Fruit fly (Drosophila melanogaster) whole organism, adult: ENCODE data around the gene CG42585.

Experiments
- CG11617 ChIP-seq: fragments of 200-800 bp; sonication (Bioruptor generic); optimal IDR thresholded peaks from 2 replicates; lab custom pipeline; 2017; ENCODE audit warnings: mild to moderate bottlenecking, missing biosample characterization, missing genetic modification reagents, missing genetic modification characterization
- CG12768 ChIP-seq: fragments of 200-800 bp; sonication (Bioruptor generic); optimal IDR thresholded peaks from 2 replicates; lab custom pipeline; 2017; ENCODE audit warnings: missing biosample characterization, missing genetic modification characterization, mild to moderate bottlenecking, moderate library complexity, missing genetic modification reagents
- CG14711 ChIP-seq: fragments of 200-800 bp; sonication (Bioruptor generic); optimal IDR thresholded peaks from 2 replicates; lab custom pipeline; 2018; ENCODE audit warnings: missing biosample characterization, mild to moderate bottlenecking, missing genetic modification characterization, moderate library complexity
- CG1620 ChIP-seq: fragments of 200-800 bp; sonication (Bioruptor generic); optimal IDR thresholded peaks from 2 replicates; lab custom pipeline; 2016; ENCODE audit warnings: missing biosample characterization, missing genetic modification characterization
- CG33017 ChIP-seq: fragments of 200-800 bp; sonication (Bioruptor generic); optimal IDR thresholded peaks from 2 replicates; lab custom pipeline; 2018; ENCODE audit warnings: missing biosample characterization, mild to moderate bottlenecking, missing genetic modification characterization, moderate library complexity
- CG5204 ChIP-seq: fragments of 200-800 bp; sonication (Bioruptor generic); optimal IDR thresholded peaks from 2 replicates; lab custom pipeline; 2016; ENCODE audit warnings: missing biosample characterization, missing genetic modification characterization
- CG7045 ChIP-seq: fragments of 200-800 bp; sonication (Bioruptor generic); optimal IDR thresholded peaks from 2 replicates; lab custom pipeline; 2017; ENCODE audit warnings: missing biosample characterization, mild to moderate bottlenecking, missing genetic modification characterization
- CG7101 ChIP-seq: fragments of 200-800 bp; sonication (Bioruptor generic); optimal IDR thresholded peaks from 2 replicates; lab custom pipeline; 2018; ENCODE audit warnings: missing biosample characterization, mild to moderate bottlenecking, missing genetic modification characterization, moderate library complexity
- Clk ChIP-seq: fragments of 200-800 bp; sonication (Bioruptor generic); optimal IDR thresholded peaks from 2 replicates; lab custom pipeline; 2017; ENCODE audit warnings: missing biosample characterization, missing genetic modification characterization
- Crg-1 ChIP-seq: fragments of 200-800 bp; sonication (Bioruptor generic); optimal IDR thresholded peaks from 2 replicates; lab custom pipeline; 2016; ENCODE audit warnings: missing biosample characterization, missing genetic modification characterization
- Hr96 ChIP-seq: fragments of 200-800 bp; sonication (Bioruptor generic); optimal IDR thresholded peaks from 2 replicates; lab custom pipeline; 2016; ENCODE audit warnings: missing biosample characterization, missing genetic modification characterization
- Mnt ChIP-seq: fragments of 200-800 bp; sonication (Bioruptor generic); optimal IDR thresholded peaks from 2 replicates; lab custom pipeline; 2016; ENCODE audit warnings: missing biosample characterization, mild to moderate bottlenecking, missing genetic modification characterization
- bab1 ChIP-seq: fragments of 200-800 bp; sonication (Bioruptor generic); optimal IDR thresholded peaks from 3 replicates; lab custom pipeline; 2019; ENCODE audit warnings: missing biosample characterization, mild to moderate bottlenecking, missing genetic modification characterization, moderate library complexity
- cic ChIP-seq: fragments of 200-800 bp; sonication (Bioruptor generic); optimal IDR thresholded peaks from 2 replicates; lab custom pipeline; 2017; ENCODE audit warnings: missing biosample characterization, mild to moderate bottlenecking, missing genetic modification characterization, moderate library complexity
- cnc ChIP-seq, 2 experiments: fragments of >200 bp; optimal IDR thresholded peaks; 2 replicates each; lab custom pipeline; 2017
- kay ChIP-seq: fragments of 200-800 bp; sonication (Bioruptor generic); peaks from one replicate; lab custom pipeline; 2016; ENCODE audit warnings: missing biosample characterization, missing genetic modification characterization, borderline replicate concordance
- ovo ChIP-seq: fragments of 200-800 bp; sonication (Bioruptor generic); optimal IDR thresholded peaks from 2 replicates; lab custom pipeline; 2016; ENCODE audit warnings: missing biosample characterization, missing genetic modification characterization
- pad ChIP-seq: fragments of 200-800 bp; sonication (Bioruptor generic); optimal IDR thresholded peaks from 3 replicates; lab custom pipeline; 2017; ENCODE audit warnings: missing biosample characterization, missing genetic modification characterization, mild to moderate bottlenecking, moderate library complexity, missing genetic modification reagents
- tj ChIP-seq: fragments of 200-800 bp; sonication (Bioruptor generic); optimal IDR thresholded peaks from 3 replicates; lab custom pipeline; 2017; ENCODE audit warnings: missing biosample characterization, mild to moderate bottlenecking, missing genetic modification characterization, moderate library complexity
- toe ChIP-seq: fragments of 200-800 bp; sonication (Bioruptor generic); optimal IDR thresholded peaks from 2 replicates; lab custom pipeline; 2016; ENCODE audit warnings: missing biosample characterization, missing genetic modification characterization

CG42585 gene

dm6 chr2L:14762465-14762864 lies 22.8 kb downstream of the CG42585 start, which contains the start of gene CSN1a:
TSS of gene CSN1a (plus strand) at chr2L:14762765.
- no peak for TF ChIP-seq toe
- TF ChIP-seq tj (GFP tag; lab: Kevin White, UChicago): no peak
- no peak for TF ChIP-seq Hr96 (GFP tag; lab: Kevin White, UChicago)
- no peak for TF ChIP-seq cic (GFP tag; lab: Kevin White, UChicago)
- no peak for TF ChIP-seq CG33017 (tag; lab: Kevin White, UChicago)

- no peak for TF ChIP-seq CG33017 (tag; lab: Kevin White, UChicago)
- no peak for TF ChIP-seq Mnt (GFP tag; lab: Kevin White, UChicago)
- no peak for TF ChIP-seq toe
- TF ChIP-seq CG5204 (GFP tag; lab: Kevin White, UChicago): no peak
- TF ChIP-seq CG1620 (GFP tag; lab: Kevin White, UChicago): no peak
- no peak for TF ChIP-seq Clk
- TF ChIP-seq cic (GFP tag; lab: Kevin White, UChicago): no peak
- TF ChIP-seq cnc (optimal IDR thresholded peaks at IDR 0.05; lab: Kevin White, UChicago): no peak
- no peak for TF ChIP-seq CG14711 (tag; lab: Kevin White, UChicago)
- TF ChIP-seq CG11617 (GFP tag; lab: Kevin White, UChicago): no peak
- no peak for TF ChIP-seq kay (GFP tag; lab: Kevin White, UChicago)
Measured at dm6 chr2L:14765608-14766007, 25.9 kb downstream of the CG42585 start, which contains the start of gene CG4701. TSS of gene CG4701 (plus strand) at chr2L:14765908.

- TF ChIP-seq Hr96 (GFP tag; lab: Kevin White, UChicago) (no peak), Mnt (GFP tag; lab: Kevin White, UChicago) (no peak), tj (GFP tag; lab: Kevin White, UChicago) (no peak), CG33017 (tag; lab: Kevin White, UChicago) (no peak), Clk (no peak), ovo (GFP tag; lab: Kevin White, UChicago) (no peak), CG14711 (tag; lab: Kevin White, UChicago) (no peak), CG5204 (GFP tag; lab: Kevin White, UChicago) (no peak), CG12768 (GFP tag; lab: Kevin White, UChicago) (no peak), CG7045 (GFP tag; lab: Kevin White, UChicago) (no peak), pad (GFP tag; lab: Kevin White, UChicago) (no peak), cic (GFP tag; lab: Kevin White, UChicago) (no peak), kay (GFP tag; lab: Kevin White, UChicago) (no peak), CG11617 (GFP tag; lab: Kevin White, UChicago) (no peak), cnc (optimal IDR thresholded peaks at IDR 0.05; lab: Kevin White, UChicago) (no peak)
Measured at dm6 chr2L:14774713-14775112, 35.0 kb downstream of the CG42585 start, which contains the start of gene CG4650. TSS of gene CG4650 (minus strand) at chr2L:14774981.

dm6 chr2L:14784498-14784897 lies 44.8 kb downstream of the CG42585 start, which contains the start of gene CG18636:
TSS of gene CG18636 (minus strand) at chr2L:14784598.
- TF ChIP-seq bab1 (GFP tag; lab: Kevin White, UChicago) (no peak), CG14711 (tag; lab: Kevin White, UChicago) (no peak), toe (no peak), CG7045 (GFP tag; lab: Kevin White, UChicago) (no peak), cic (GFP tag; lab: Kevin White, UChicago) (no peak), CG5204 (GFP tag; lab: Kevin White, UChicago) (no peak), CG1620 (GFP tag; lab: Kevin White, UChicago) (no peak), tj (GFP tag; lab: Kevin White, UChicago) (no peak), CG7101 (no peak), CG33017 (tag; lab: Kevin White, UChicago) (no peak), Mnt (GFP tag; lab: Kevin White, UChicago) (no peak), pad (GFP tag; lab: Kevin White, UChicago) (no peak), CG11617 (GFP tag; lab: Kevin White, UChicago) (no peak), kay (GFP tag; lab: Kevin White, UChicago) (no peak), Crg-1 (GFP tag; lab: Kevin White, UChicago) (no peak), CG12768 (GFP tag; lab: Kevin White, UChicago) (no peak), cnc (optimal IDR thresholded peaks at IDR 0.05; lab: Kevin White, UChicago) (no peak), ovo (GFP tag; lab: Kevin White, UChicago) (no peak), Hr96 (GFP tag; lab: Kevin White, UChicago) (no peak), Clk (no peak)
